Worm (Caenorhabditis elegans): ENCODE measurements around the gene M02E1.3.
"Not testable (repeated sequence)": the region's sequence is repeated elsewhere in the genome, so short reads cannot be mapped to it uniquely, and the experiment has no call there.

M02E1.3 gene

ce11 chrX:332643-333042, 10.3 kb downstream of the M02E1.3 start:
- TF ChIP-seq nhr-28 (tag; optimal IDR thresholded peaks at IDR 0.05) (no peak), aly-2 (tag; optimal IDR thresholded peaks at IDR 0.05) (no peak), ceh-28 (tag; optimal IDR thresholded peaks at IDR 0.05) (no peak), mdl-1 (tag; optimal IDR thresholded peaks at IDR 0.05) (no peak), fkh-2 (tag; optimal IDR thresholded peaks at IDR 0.05) (no peak)

ce11 chrX:334452-334851, 12.1 kb downstream of the M02E1.3 start:
- TF ChIP-seq mml-1 (tag; optimal IDR thresholded peaks at IDR 0.05): no peak
- TF ChIP-seq fos-1 (tag; optimal IDR thresholded peaks at IDR 0.05): no peak
- TF ChIP-seq unc-39 (tag; optimal IDR thresholded peaks at IDR 0.05): no peak
- TF ChIP-seq ceh-9 (tag; optimal IDR thresholded peaks at IDR 0.05): no peak
- TF ChIP-seq elt-2 (tag; optimal IDR thresholded peaks at IDR 0.05): no peak
- no peak for TF ChIP-seq elt-3 (tag; optimal IDR thresholded peaks at IDR 0.05)
- TF ChIP-seq ZK546.5 (tag; optimal IDR thresholded peaks at IDR 0.05): no peak
- TF ChIP-seq pqm-1 (tag; optimal IDR thresholded peaks at IDR 0.05): no peak
- no peak for TF ChIP-seq nhr-28 (tag; optimal IDR thresholded peaks at IDR 0.05)
- TF ChIP-seq egl-27 (tag; optimal IDR thresholded peaks at IDR 0.05): no peak

- no peak for TF ChIP-seq snpc-4 (tag; optimal IDR thresholded peaks at IDR 0.05)
- TF ChIP-seq pqm-1 (tag; optimal IDR thresholded peaks at IDR 0.05): peak; percentile 7
- peak; percentile 37 for TF ChIP-seq elt-2 (tag; optimal IDR thresholded peaks at IDR 0.05)
These were observed 21.5 kb downstream of the M02E1.3 start for ce11 chrX:343822-344221.

- not testable (repeated sequence) for TF ChIP-seq nfya-1 (tag; optimal IDR thresholded peaks at IDR 0.05; ENCODE audit: insufficient read depth); zag-1 (tag; optimal IDR thresholded peaks at IDR 0.05); lsy-12 (tag; optimal IDR thresholded peaks at IDR 0.05)
These were observed 24.8 kb downstream of the M02E1.3 start, which contains the start of gene C04E7.3 for ce11 chrX:347117-347516. C04E7.3 (minus strand) TSS chrX:347217.

ce11 chrX:348141-348540, 25.8 kb downstream of the M02E1.3 start:
- TF ChIP-seq nhr-237 (tag; optimal IDR thresholded peaks at IDR 0.05): no peak
- TF ChIP-seq mml-1 (tag; optimal IDR thresholded peaks at IDR 0.05): no peak
- TF ChIP-seq nhr-43 (tag; optimal IDR thresholded peaks at IDR 0.05; ENCODE audit: poor library complexity, severe bottlenecking): no peak
- TF ChIP-seq ceh-28 (tag; optimal IDR thresholded peaks at IDR 0.05): peak; percentile 52
- TF ChIP-seq fkh-10 (GFP tag; optimal IDR thresholded peaks at IDR 0.05): no peak
- TF ChIP-seq eor-1 (tag; optimal IDR thresholded peaks at IDR 0.05): no peak
- TF ChIP-seq mdl-1 (tag; optimal IDR thresholded peaks at IDR 0.05): no peak
- TF ChIP-seq elt-2 (tag; optimal IDR thresholded peaks at IDR 0.05): peak; percentile 12
- peak; percentile 57 for TF ChIP-seq lin-39 (tag; optimal IDR thresholded peaks at IDR 0.05)
- TF ChIP-seq nhr-28 (tag; optimal IDR thresholded peaks at IDR 0.05): no peak
- TF ChIP-seq skn-1 (tag; optimal IDR thresholded peaks at IDR 0.05): no peak
- no peak for TF ChIP-seq elt-1 (tag; optimal IDR thresholded peaks at IDR 0.05)
- TF ChIP-seq nhr-11 (tag; optimal IDR thresholded peaks at IDR 0.05): no peak
- no peak for TF ChIP-seq elt-3 (tag; optimal IDR thresholded peaks at IDR 0.05)
- TF ChIP-seq pha-4 (tag; optimal IDR thresholded peaks at IDR 0.05): peak; percentile 14
- no peak for TF ChIP-seq egl-27 (tag; optimal IDR thresholded peaks at IDR 0.05)
- no peak for TF ChIP-seq ztf-11 (tag; optimal IDR thresholded peaks at IDR 0.05)
- no peak for TF ChIP-seq unc-62 (GFP tag; optimal IDR thresholded peaks at IDR 0.05)
- no peak for TF ChIP-seq fos-1 (tag; optimal IDR thresholded peaks at IDR 0.05)
- no peak for TF ChIP-seq fkh-2 (tag; optimal IDR thresholded peaks at IDR 0.05)
- no peak for TF ChIP-seq ztf-4 (tag; optimal IDR thresholded peaks at IDR 0.05)
- no peak for TF ChIP-seq tbx-2 (tag; optimal IDR thresholded peaks at IDR 0.05)
- TF ChIP-seq ceh-16 (tag; optimal IDR thresholded peaks at IDR 0.05): no peak
- TF ChIP-seq ZK546.5 (tag; optimal IDR thresholded peaks at IDR 0.05): no peak
- TF ChIP-seq nfya-1 (tag; optimal IDR thresholded peaks at IDR 0.05; ENCODE audit: insufficient read depth): peak; percentile 53
- no peak for TF ChIP-seq jun-1 (tag; optimal IDR thresholded peaks at IDR 0.05)
- TF ChIP-seq hmg-11 (tag; optimal IDR thresholded peaks at IDR 0.05): peak; percentile 40
- TF ChIP-seq nhr-25 (tag; optimal IDR thresholded peaks at IDR 0.05): no peak
- TF ChIP-seq pqm-1 (tag; optimal IDR thresholded peaks at IDR 0.05): no peak
- TF ChIP-seq ceh-9 (tag; optimal IDR thresholded peaks at IDR 0.05): no peak
- peak; percentile 66 for TF ChIP-seq egl-5 (tag; optimal IDR thresholded peaks at IDR 0.05)
- no peak for TF ChIP-seq nhr-23 (tag; optimal IDR thresholded peaks at IDR 0.05)
- no peak for TF ChIP-seq lin-15B (tag; optimal IDR thresholded peaks at IDR 0.05)
- no peak for TF ChIP-seq nhr-76 (tag; optimal IDR thresholded peaks at IDR 0.05)
